Fruit fly (Drosophila melanogaster) whole organism, prepupa: Measurements from ENCODE around the gene CG8117.

ENCODE experiments used
- CG10631 ChIP-seq: fragments of 200-800 bp; sonication (Bioruptor generic); optimal IDR thresholded peaks from 2 replicates; lab custom pipeline; 2016; ENCODE audit warnings: missing biosample characterization, missing genetic modification characterization
- CG11294 ChIP-seq: fragments of 200-800 bp; sonication (Bioruptor generic); IDR thresholded peaks from 2 replicates; pipeline ENCODE4 v1.3.6; 2022; ENCODE audit warnings: missing biosample characterization, missing genetic modification characterization
- CG11762 ChIP-seq: fragments of 200-800 bp; sonication (Bioruptor generic); optimal IDR thresholded peaks from 3 replicates; lab custom pipeline; 2016; ENCODE audit warnings: missing biosample characterization, missing genetic modification characterization; ENCODE audit not compliant: insufficient read depth
- CG11902 ChIP-seq: fragments of 200-800 bp; sonication (Bioruptor generic); optimal IDR thresholded peaks from 3 replicates; lab custom pipeline; 2016; ENCODE audit warnings: missing biosample characterization, missing genetic modification characterization
- CG1621 ChIP-seq: fragments of 200-800 bp; sonication (Bioruptor generic); optimal IDR thresholded peaks from 3 replicates; lab custom pipeline; 2018; ENCODE audit warnings: missing biosample characterization, mild to moderate bottlenecking, missing genetic modification characterization
- CG16779 ChIP-seq: fragments of 200-800 bp; sonication (Bioruptor generic); optimal IDR thresholded peaks from 3 replicates; lab custom pipeline; 2017; ENCODE audit warnings: missing biosample characterization, mild to moderate bottlenecking, missing genetic modification characterization
- CG3032 ChIP-seq: fragments of 200-800 bp; optimal IDR thresholded peaks from 2 replicates; lab custom pipeline; 2019; ENCODE audit warnings: missing biosample characterization, mild to moderate bottlenecking, missing genetic modification characterization, moderate library complexity
- CG31627 ChIP-seq: fragments of 200-800 bp; sonication (Bioruptor generic); optimal IDR thresholded peaks from 3 replicates; lab custom pipeline; 2016; ENCODE audit warnings: missing biosample characterization, missing genetic modification characterization
- CG32006 ChIP-seq: fragments of 200-800 bp; sonication (Bioruptor generic); optimal IDR thresholded peaks from 3 replicates; lab custom pipeline; 2017; ENCODE audit warnings: missing biosample characterization, mild to moderate bottlenecking, missing genetic modification characterization
- CG34406 ChIP-seq: fragments of 200-800 bp; sonication (Bioruptor generic); optimal IDR thresholded peaks from 3 replicates; lab custom pipeline; 2016; ENCODE audit warnings: missing biosample characterization, missing genetic modification characterization
- CG3919 ChIP-seq: fragments of 200-800 bp; sonication (Bioruptor generic); optimal IDR thresholded peaks from 3 replicates; lab custom pipeline; 2016; ENCODE audit warnings: missing biosample characterization, missing genetic modification characterization
- CG4318 ChIP-seq: fragments of 200-800 bp; sonication (Bioruptor generic); optimal IDR thresholded peaks from 3 replicates; lab custom pipeline; 2017; ENCODE audit warnings: missing biosample characterization, mild to moderate bottlenecking, missing genetic modification characterization
- CG6163 ChIP-seq: fragments of 200-800 bp; sonication (Bioruptor generic); IDR thresholded peaks from 3 replicates; pipeline ENCODE4 v1.3.6; 2022; ENCODE audit warnings: missing biosample characterization, missing genetic modification characterization
- CG6792 ChIP-seq: fragments of 200-800 bp; sonication (Bioruptor generic); optimal IDR thresholded peaks from 3 replicates; lab custom pipeline; 2016; ENCODE audit warnings: missing biosample characterization, missing genetic modification characterization
- CG6808 ChIP-seq: fragments of 200-800 bp; sonication (Bioruptor generic); optimal IDR thresholded peaks from 3 replicates; lab custom pipeline; 2017; ENCODE audit warnings: missing biosample characterization, missing genetic modification characterization, mild to moderate bottlenecking, moderate library complexity, missing genetic modification reagents
- CG7368 ChIP-seq: fragments of 200-800 bp; sonication (Bioruptor generic); optimal IDR thresholded peaks from 3 replicates; lab custom pipeline; 2016; ENCODE audit warnings: missing biosample characterization, missing genetic modification characterization
- CG8119 ChIP-seq: fragments of 200-800 bp; sonication (Bioruptor generic); IDR thresholded peaks from 3 replicates; pipeline ENCODE4 v1.3.6; 2022; ENCODE audit warnings: missing biosample characterization, missing genetic modification characterization
- CG8632 ChIP-seq: fragments of 200-800 bp; sonication (Bioruptor generic); optimal IDR thresholded peaks from 3 replicates; lab custom pipeline; 2016; ENCODE audit warnings: missing biosample characterization, missing genetic modification characterization
- CG9139 ChIP-seq: fragments of 200-800 bp; sonication (Bioruptor generic); optimal IDR thresholded peaks from 3 replicates; lab custom pipeline; 2017; ENCODE audit warnings: missing biosample characterization, mild to moderate bottlenecking, missing genetic modification characterization
- Eip75B ChIP-seq: fragments of 200-800 bp; sonication (Bioruptor generic); optimal IDR thresholded peaks from 3 replicates; lab custom pipeline; 2016; ENCODE audit warnings: missing biosample characterization, missing genetic modification characterization
- Eip78C ChIP-seq: fragments of 200-800 bp; sonication (Bioruptor generic); peaks from one replicate; lab custom pipeline; 2016; ENCODE audit warnings: missing biosample characterization, missing genetic modification characterization
- Eip93F ChIP-seq: fragments of 200-800 bp; sonication (Bioruptor generic); optimal IDR thresholded peaks from 2 replicates; lab custom pipeline; 2016; ENCODE audit warnings: missing biosample characterization, mild to moderate bottlenecking, missing genetic modification characterization
- Ets96B ChIP-seq: fragments of 200-800 bp; optimal IDR thresholded peaks from 2 replicates; lab custom pipeline; 2019; ENCODE audit warnings: missing biosample characterization, mild to moderate bottlenecking, missing genetic modification characterization, moderate library complexity
- Gug ChIP-seq: fragments of 200-800 bp; sonication (Bioruptor generic); IDR thresholded peaks from 2 replicates; pipeline ENCODE4 v1.3.6; 2022; ENCODE audit warnings: missing biosample characterization, missing genetic modification characterization
- Hr38 ChIP-seq: sonication (Bioruptor generic); optimal IDR thresholded peaks from 2 replicates; lab custom pipeline; 2016; ENCODE audit warnings: missing biosample characterization, missing genetic modification characterization
- Lpt ChIP-seq: fragments of 200-800 bp; sonication (Bioruptor generic); optimal IDR thresholded peaks from 3 replicates; lab custom pipeline; 2016; ENCODE audit warnings: missing biosample characterization, missing genetic modification characterization
- Met ChIP-seq: fragments of 200-800 bp; sonication (Bioruptor generic); optimal IDR thresholded peaks from 3 replicates; lab custom pipeline; 2016; ENCODE audit warnings: missing biosample characterization, missing genetic modification characterization
- OdsH ChIP-seq: fragments of 200-800 bp; sonication (Bioruptor generic); optimal IDR thresholded peaks from 3 replicates; lab custom pipeline; 2016; ENCODE audit warnings: missing biosample characterization, missing genetic modification characterization
- Smox ChIP-seq: fragments of 200-800 bp; sonication (Bioruptor generic); optimal IDR thresholded peaks from 3 replicates; lab custom pipeline; 2016; ENCODE audit warnings: missing biosample characterization, missing genetic modification characterization
- Sox102F ChIP-seq: fragments of 200-800 bp; sonication (Bioruptor generic); optimal IDR thresholded peaks from 2 replicates; lab custom pipeline; 2016; ENCODE audit warnings: missing biosample characterization, mild to moderate bottlenecking, missing genetic modification characterization
- Sox14 ChIP-seq: fragments of 200-800 bp; sonication (Bioruptor generic); optimal IDR thresholded peaks from 3 replicates; lab custom pipeline; 2016; ENCODE audit warnings: missing biosample characterization, missing genetic modification characterization
- achi ChIP-seq: fragments of 200-800 bp; sonication (Bioruptor generic); optimal IDR thresholded peaks from 3 replicates; lab custom pipeline; 2016; ENCODE audit warnings: missing biosample characterization, missing genetic modification characterization
- acj6 ChIP-seq: fragments of 200-800 bp; sonication (Bioruptor generic); optimal IDR thresholded peaks from 3 replicates; lab custom pipeline; 2016; ENCODE audit warnings: missing biosample characterization, missing genetic modification characterization
- cyc ChIP-seq: fragments of 200-800 bp; sonication (Bioruptor generic); optimal IDR thresholded peaks from 3 replicates; lab custom pipeline; 2016; ENCODE audit warnings: missing biosample characterization, missing genetic modification characterization
- dac ChIP-seq: fragments of 200-800 bp; sonication (Bioruptor generic); optimal IDR thresholded peaks from 2 replicates; lab custom pipeline; 2017; ENCODE audit warnings: missing biosample characterization, mild to moderate bottlenecking, missing genetic modification characterization
- dsx ChIP-seq: fragments of 200-800 bp; optimal IDR thresholded peaks from 3 replicates; lab custom pipeline; 2019; ENCODE audit warnings: missing biosample characterization, mild to moderate bottlenecking, missing genetic modification characterization, moderate library complexity; ENCODE audit not compliant: poor library complexity, severe bottlenecking
- eg ChIP-seq: fragments of 200-800 bp; sonication (Bioruptor generic); IDR thresholded peaks from 3 replicates; pipeline ENCODE4 v1.3.6; 2022; ENCODE audit warnings: missing biosample characterization, missing genetic modification characterization
- esn ChIP-seq: fragments of 200-800 bp; sonication (Bioruptor generic); optimal IDR thresholded peaks from 2 replicates; lab custom pipeline; 2016; ENCODE audit warnings: missing biosample characterization, mild to moderate bottlenecking, missing genetic modification characterization, moderate library complexity
- fd59A ChIP-seq: fragments of 200-800 bp; sonication (Bioruptor generic); optimal IDR thresholded peaks from 2 replicates; lab custom pipeline; 2017; ENCODE audit warnings: missing biosample characterization, mild to moderate bottlenecking, missing genetic modification characterization, missing genetic modification reagents
- fkh ChIP-seq: fragments of 200-800 bp; sonication (Bioruptor generic); optimal IDR thresholded peaks from 3 replicates; lab custom pipeline; 2017; ENCODE audit warnings: missing biosample characterization, mild to moderate bottlenecking, missing genetic modification characterization, moderate library complexity
- lz ChIP-seq: fragments of 200-800 bp; sonication (Bioruptor generic); optimal IDR thresholded peaks from 3 replicates; lab custom pipeline; 2016; ENCODE audit warnings: missing biosample characterization, missing genetic modification characterization
- net ChIP-seq: fragments of 200-800 bp; sonication (Bioruptor generic); optimal IDR thresholded peaks from 3 replicates; lab custom pipeline; 2016; ENCODE audit warnings: missing biosample characterization, missing genetic modification characterization
- pdm3 ChIP-seq: fragments of 200-800 bp; sonication (Bioruptor generic); optimal IDR thresholded peaks from 3 replicates; lab custom pipeline; 2016; ENCODE audit warnings: missing biosample characterization, missing genetic modification characterization
- salr ChIP-seq, 2 experiments: fragments of 200-800 bp; sonication (Bioruptor generic); optimal IDR thresholded peaks; 3 replicates each; lab custom pipeline; 2016 to 2018; ENCODE audit warnings: missing biosample characterization in 2 of 2, missing genetic modification characterization in 2 of 2, mild to moderate bottlenecking in 1 of 2
- spab ChIP-seq: fragments of 200-800 bp; sonication (Bioruptor generic); optimal IDR thresholded peaks from 2 replicates; lab custom pipeline; 2017; ENCODE audit warnings: missing biosample characterization, mild to moderate bottlenecking, missing genetic modification characterization, missing genetic modification reagents
- ss ChIP-seq, 2 experiments: fragments of 200-800 bp; sonication (Bioruptor generic); optimal IDR thresholded peaks; 2 replicates in 1 of 2; 3 replicates in 1 of 2; lab custom pipeline; 2017 to 2018; ENCODE audit warnings: mild to moderate bottlenecking in 2 of 2, missing biosample characterization in 2 of 2, missing genetic modification characterization in 2 of 2, moderate library complexity in 1 of 2

Gene CG8117

dm6 chrX:15620439-15621227 lies 23.4 kb upstream of the CG8117 start (continued):
- TF ChIP-seq Smox (GFP tag; lab: Kevin White, UChicago) (no peak), CG1621 (tag; lab: Kevin White, UChicago) (peak; percentile 19), CG4318 (GFP tag; lab: Kevin White, UChicago) (no peak), ss (GFP tag; optimal IDR thresholded peaks at IDR 0.05; lab: Kevin White, UChicago) (peak; percentile 75 to 92), dsx (GFP tag; lab: Kevin White, UChicago) (peak; percentile 26), OdsH (GFP tag; lab: Kevin White, UChicago) (no peak), Gug (GFP tag; lab: Robert Waterston, UW) (no peak), spab (GFP tag; lab: Kevin White, UChicago) (peak; percentile 4), Ets96B (peak; percentile 24), CG11762 (no peak), CG16779 (tag; lab: Kevin White, UChicago) (peak; percentile 13), Lpt (peak; percentile 25), Sox14 (GFP tag; lab: Kevin White, UChicago) (no peak), Eip75B (GFP tag; lab: Kevin White, UChicago) (no peak), CG6792 (GFP tag; lab: Kevin White, UChicago) (no peak), Met (GFP tag; lab: Kevin White, UChicago) (no peak), Eip78C (peak; percentile 9), salr (GFP tag; optimal IDR thresholded peaks at IDR 0.05; lab: Kevin White, UChicago) (peak in 1 of 2 experiments; percentile 12)

dm6 chrX:15622970-15623402 lies 21.0 kb upstream of the CG8117 start:
- TF ChIP-seq OdsH (GFP tag; lab: Kevin White, UChicago) (peak; percentile 85), salr (GFP tag; optimal IDR thresholded peaks at IDR 0.05; lab: Kevin White, UChicago) (peak; percentile 47 to 59), CG6808 (GFP tag; lab: Kevin White, UChicago) (peak; percentile 73), Sox14 (GFP tag; lab: Kevin White, UChicago) (peak; percentile 77), Eip93F (peak; percentile 75), spab (GFP tag; lab: Kevin White, UChicago) (peak; percentile 64), CG31627 (GFP tag; lab: Kevin White, UChicago) (peak; percentile 84), CG6792 (GFP tag; lab: Kevin White, UChicago) (peak; percentile 87), fkh (GFP tag; lab: Kevin White, UChicago) (peak; percentile 17), CG7368 (peak; percentile 76), ss (GFP tag; optimal IDR thresholded peaks at IDR 0.05; lab: Kevin White, UChicago) (peak; percentile 87 to 91), Gug (GFP tag; lab: Robert Waterston, UW) (peak; percentile 83), cyc (GFP tag; lab: Kevin White, UChicago) (peak; percentile 87), eg (GFP tag; lab: Robert Waterston, UW) (peak; percentile 94), acj6 (GFP tag; lab: Kevin White, UChicago) (peak; percentile 75), dsx (GFP tag; lab: Kevin White, UChicago) (peak; percentile 76), CG10631 (peak; percentile 70), CG3032 (tag; lab: Kevin White, UChicago) (peak; percentile 67), CG11294 (GFP tag; lab: Robert Waterston, UW) (peak; percentile 75), CG32006 (GFP tag; lab: Kevin White, UChicago) (peak; percentile 89), esn (peak; percentile 86), CG9139 (GFP tag; lab: Kevin White, UChicago) (peak; percentile 67), lz (peak; percentile 84), CG6163 (GFP tag; lab: Robert Waterston, UW) (peak; percentile 94), CG34406 (GFP tag; lab: Kevin White, UChicago) (peak; percentile 78), CG11902 (peak; percentile 65), fd59A (GFP tag; lab: Kevin White, UChicago) (peak; percentile 57), CG4318 (GFP tag; lab: Kevin White, UChicago) (peak; percentile 80), CG8119 (peak; percentile 88), CG3919 (GFP tag; lab: Kevin White, UChicago) (peak; percentile 81), Met (GFP tag; lab: Kevin White, UChicago) (peak; percentile 88), Hr38 (peak; percentile 2), net (GFP tag; lab: Kevin White, UChicago) (peak; percentile 75), pdm3 (GFP tag; lab: Kevin White, UChicago) (peak; percentile 82), CG11762 (peak; percentile 46), dac (GFP tag; lab: Kevin White, UChicago) (peak; percentile 74), Sox102F (peak; percentile 82), CG8632 (GFP tag; lab: Kevin White, UChicago) (peak; percentile 76), achi (peak; percentile 76), Eip78C (peak; percentile 96)
